Fruit fly (Drosophila melanogaster) whole organism, embryonic: ENCODE results near the gene AP-1sigma.

ENCODE experiments used
- Aef1 ChIP-seq: fragments of 200-800 bp; sonication (Bioruptor generic); IDR thresholded peaks from 3 replicates; pipeline ENCODE4 v1.3.6; 2022; ENCODE audit warnings: missing biosample characterization, missing genetic modification characterization
- Awh ChIP-seq: fragments of 200-800 bp; sonication (Bioruptor generic); IDR thresholded peaks from 2 replicates; pipeline ENCODE4, ENCODE4 v1.3.6; 2022; ENCODE audit warnings: missing biosample characterization, missing genetic modification characterization
- CG10366 ChIP-seq: fragments of 200-800 bp; sonication (Bioruptor generic); IDR thresholded peaks from 2 replicates; pipeline ENCODE4 v1.3.6; 2022; ENCODE audit warnings: missing biosample characterization, missing genetic modification characterization
- CG11456 ChIP-seq: fragments of 200-800 bp; sonication (Bioruptor generic); IDR thresholded peaks from 3 replicates; pipeline ENCODE4 v1.3.6; 2022; ENCODE audit warnings: missing biosample characterization, missing genetic modification characterization
- CG11695 ChIP-seq: fragments of 200-800 bp; sonication (Bioruptor generic); IDR thresholded peaks from 3 replicates; pipeline ENCODE4 v1.3.6; 2022; ENCODE audit warnings: missing biosample characterization, missing genetic modification characterization
- CG12071 ChIP-seq: fragments of 200-800 bp; sonication (Bioruptor generic); optimal IDR thresholded peaks from 3 replicates; lab custom pipeline; 2018; ENCODE audit warnings: missing biosample characterization, mild to moderate bottlenecking, missing genetic modification characterization
- CG12155 ChIP-seq: fragments of 200-800 bp; sonication (Bioruptor generic); optimal IDR thresholded peaks from 3 replicates; lab custom pipeline; 2016; ENCODE audit warnings: missing biosample characterization, missing genetic modification characterization
- CG12391 ChIP-seq: fragments of 200-800 bp; sonication (Bioruptor generic); optimal IDR thresholded peaks from 3 replicates; lab custom pipeline; 2018; ENCODE audit warnings: missing biosample characterization, mild to moderate bottlenecking, missing genetic modification characterization, moderate library complexity
- CG14441 ChIP-seq: fragments of 200-800 bp; sonication (Bioruptor generic); IDR thresholded peaks from 2 replicates; pipeline ENCODE4 v1.3.6; 2022; ENCODE audit warnings: missing biosample characterization, missing genetic modification characterization
- CG14860 ChIP-seq: fragments of 200-800 bp; sonication (Bioruptor generic); IDR thresholded peaks from 3 replicates; pipeline ENCODE4 v1.3.6; 2022; ENCODE audit warnings: missing biosample characterization, missing genetic modification characterization; ENCODE audit not compliant: partially characterized antibody
- CG15696 ChIP-seq: fragments of 200-800 bp; sonication (Bioruptor generic); optimal IDR thresholded peaks from 2 replicates; lab custom pipeline; 2019; ENCODE audit warnings: missing biosample characterization, mild to moderate bottlenecking, missing genetic modification characterization, moderate library complexity
- CG17612 ChIP-seq: fragments of 200-800 bp; sonication (Bioruptor generic); IDR thresholded peaks from 2 replicates; pipeline ENCODE4 v1.3.6; 2022; ENCODE audit warnings: missing biosample characterization, missing genetic modification characterization
- CG17829 ChIP-seq: fragments of 200-800 bp; optimal IDR thresholded peaks from 2 replicates; lab custom pipeline; 2019; ENCODE audit warnings: missing biosample characterization, mild to moderate bottlenecking, missing genetic modification characterization, moderate library complexity
- CG18011 ChIP-seq: fragments of 200-800 bp; sonication (Bioruptor generic); optimal IDR thresholded peaks from 2 replicates; lab custom pipeline; 2017; ENCODE audit warnings: missing biosample characterization, missing genetic modification characterization, mild to moderate bottlenecking, moderate library complexity, missing genotype
- CG43689 ChIP-seq: fragments of 200-800 bp; sonication (Bioruptor generic); IDR thresholded peaks from 2 replicates; pipeline ENCODE4 v1.3.6; 2022; ENCODE audit warnings: missing biosample characterization, missing genetic modification characterization
- CG4404 ChIP-seq: fragments of 200-800 bp; sonication (Bioruptor generic); IDR thresholded peaks from 2 replicates; pipeline ENCODE4 v1.3.6; 2022; ENCODE audit warnings: missing biosample characterization, missing genetic modification characterization
- CG4424 ChIP-seq: fragments of 200-800 bp; sonication (Bioruptor generic); optimal IDR thresholded peaks from 3 replicates; lab custom pipeline; 2016; ENCODE audit warnings: missing biosample characterization, missing genetic modification characterization
- CG4730 ChIP-seq: fragments of 200-800 bp; sonication (Bioruptor generic); IDR thresholded peaks from 2 replicates; pipeline ENCODE4 v1.3.6; 2022; ENCODE audit warnings: missing biosample characterization, missing genetic modification characterization
- CG5245 ChIP-seq: fragments of 200-800 bp; sonication (Bioruptor generic); optimal IDR thresholded peaks from 3 replicates; lab custom pipeline; 2016; ENCODE audit warnings: missing biosample characterization, missing genetic modification characterization
- CG9727 ChIP-seq: fragments of 200-800 bp; sonication (Bioruptor generic); optimal IDR thresholded peaks from 3 replicates; lab custom pipeline; 2017; ENCODE audit warnings: missing biosample characterization, mild to moderate bottlenecking, missing genetic modification characterization
- CG9876 ChIP-seq: fragments of 200-800 bp; sonication (Bioruptor generic); optimal IDR thresholded peaks from 2 replicates; lab custom pipeline; 2016; ENCODE audit warnings: missing biosample characterization, missing genetic modification characterization
- Dek ChIP-seq: fragments of 200-800 bp; sonication (Bioruptor generic); optimal IDR thresholded peaks from 3 replicates; lab custom pipeline; 2019; ENCODE audit warnings: missing biosample characterization, mild to moderate bottlenecking, missing genetic modification characterization, moderate library complexity
- Dref ChIP-seq: fragments of 200-800 bp; sonication (Bioruptor generic); IDR thresholded peaks from 2 replicates; pipeline ENCODE4 v1.3.6; 2022; ENCODE audit warnings: missing biosample characterization, missing genetic modification characterization
- Kr ChIP-seq: fragments of 200-800 bp; sonication (Bioruptor generic); optimal IDR thresholded peaks from 2 replicates; lab custom pipeline; 2017; ENCODE audit warnings: missing biosample characterization, mild to moderate bottlenecking, missing genetic modification characterization
- NFAT ChIP-seq: fragments of 200-800 bp; sonication (Bioruptor generic); IDR thresholded peaks from 2 replicates; pipeline ENCODE4 v1.3.6; 2022; ENCODE audit warnings: missing biosample characterization, missing genetic modification characterization
- Oli ChIP-seq: fragments of 200-800 bp; sonication (Bioruptor generic); optimal IDR thresholded peaks from 2 replicates; lab custom pipeline; 2018; ENCODE audit warnings: missing biosample characterization, mild to moderate bottlenecking, missing genetic modification characterization, moderate library complexity
- TFAM ChIP-seq: fragments of 200-800 bp; sonication (Bioruptor generic); optimal IDR thresholded peaks from 2 replicates; lab custom pipeline; 2017; ENCODE audit warnings: missing biosample characterization, missing genetic modification characterization, inconsistent platforms
- ab ChIP-seq: fragments of 200-800 bp; sonication (Bioruptor generic); optimal IDR thresholded peaks from 2 replicates; lab custom pipeline; 2016; ENCODE audit warnings: missing biosample characterization, missing genetic modification characterization
- bowl ChIP-seq: fragments of 200-800 bp; sonication (Bioruptor generic); IDR thresholded peaks from 2 replicates; pipeline ENCODE4 v1.3.6; 2022; ENCODE audit warnings: missing biosample characterization, missing genetic modification characterization
- cas ChIP-seq: fragments of 200-800 bp; sonication (Bioruptor generic); IDR thresholded peaks from 2 replicates; pipeline ENCODE4 v1.3.6; 2022; ENCODE audit warnings: missing biosample characterization, missing genetic modification characterization
- cato ChIP-seq: fragments of 200-800 bp; sonication (Bioruptor generic); optimal IDR thresholded peaks from 2 replicates; lab custom pipeline; 2016; ENCODE audit warnings: missing biosample characterization, missing genetic modification characterization, borderline replicate concordance
- chif ChIP-seq, 2 experiments: fragments of 200-800 bp; sonication (Bioruptor generic); optimal IDR thresholded peaks; 3 replicates each; lab custom pipeline; 2016; ENCODE audit warnings: missing biosample characterization in 2 of 2, missing genetic modification characterization in 2 of 2
- chinmo ChIP-seq: fragments of 200-800 bp; sonication (Bioruptor generic); IDR thresholded peaks from 4 replicates; pipeline ENCODE4 v1.3.6; 2022; ENCODE audit warnings: missing biosample characterization, missing genetic modification characterization; ENCODE audit not compliant: partially characterized antibody
- fd64A ChIP-seq: fragments of 200-800 bp; sonication (Bioruptor generic); optimal IDR thresholded peaks from 3 replicates; lab custom pipeline; 2018; ENCODE audit warnings: missing biosample characterization, mild to moderate bottlenecking, missing genetic modification characterization
- gce ChIP-seq: fragments of 200-800 bp; sonication (Bioruptor generic); IDR thresholded peaks from 3 replicates; pipeline ENCODE4 v1.3.6; 2022; ENCODE audit warnings: missing biosample characterization, missing genetic modification characterization
- ham ChIP-seq: fragments of 200-800 bp; sonication (Bioruptor generic); IDR thresholded peaks from 2 replicates; pipeline ENCODE4 v1.3.6; 2022; ENCODE audit warnings: missing biosample characterization, missing genetic modification characterization
- insv ChIP-seq, 2 experiments: fragments of 200-800 bp; sonication (Bioruptor generic); optimal IDR thresholded peaks; 3 replicates each; lab custom pipeline; 2016 to 2018; ENCODE audit warnings: missing biosample characterization in 2 of 2, missing genetic modification characterization in 2 of 2
- kni ChIP-seq: fragments of 200-800 bp; sonication (Bioruptor generic); optimal IDR thresholded peaks from 3 replicates; lab custom pipeline; 2017; ENCODE audit warnings: mild to moderate bottlenecking, missing biosample characterization, missing genetic modification reagents, missing genetic modification characterization
- lab ChIP-seq: fragments of 200-800 bp; sonication (Bioruptor generic); optimal IDR thresholded peaks from 3 replicates; lab custom pipeline; 2017; ENCODE audit warnings: missing biosample characterization, missing genetic modification characterization, mild to moderate bottlenecking, moderate library complexity, missing genetic modification reagents
- luna ChIP-seq: fragments of 200-800 bp; sonication (Bioruptor generic); optimal IDR thresholded peaks from 2 replicates; lab custom pipeline; 2016; ENCODE audit warnings: missing biosample characterization, missing genetic modification characterization
- mam ChIP-seq: fragments of 200-800 bp; sonication (Bioruptor generic); optimal IDR thresholded peaks from 3 replicates; lab custom pipeline; 2016; ENCODE audit warnings: missing biosample characterization, missing genetic modification characterization
- mld ChIP-seq: fragments of 200-800 bp; sonication (Bioruptor generic); IDR thresholded peaks from 3 replicates; pipeline ENCODE4 v1.3.6; 2022; ENCODE audit warnings: missing biosample characterization, missing genetic modification characterization; ENCODE audit not compliant: partially characterized antibody
- nom ChIP-seq: fragments of 200-800 bp; sonication (Bioruptor generic); optimal IDR thresholded peaks from 2 replicates; lab custom pipeline; 2017; ENCODE audit warnings: missing biosample characterization, missing genetic modification characterization, mild to moderate bottlenecking, moderate library complexity, missing genetic modification reagents
- otp ChIP-seq: fragments of 200-800 bp; sonication (Bioruptor generic); IDR thresholded peaks from 3 replicates; pipeline ENCODE4, ENCODE4 v1.3.6; 2022; ENCODE audit warnings: missing biosample characterization, missing genetic modification characterization
- pnt ChIP-seq: fragments of 200-800 bp; sonication (Bioruptor generic); optimal IDR thresholded peaks from 3 replicates; lab custom pipeline; 2016; ENCODE audit warnings: missing biosample characterization, missing genetic modification characterization
- psq ChIP-seq: fragments of 200-800 bp; sonication (Bioruptor generic); optimal IDR thresholded peaks from 2 replicates; lab custom pipeline; 2017; ENCODE audit warnings: missing biosample characterization, missing genetic modification characterization
- ranshi ChIP-seq: fragments of 200-800 bp; sonication (Bioruptor generic); IDR thresholded peaks from 2 replicates; pipeline ENCODE4 v1.3.6; 2022; ENCODE audit warnings: missing biosample characterization, missing genetic modification characterization
- unc-4 ChIP-seq: fragments of 200-800 bp; sonication (Bioruptor generic); IDR thresholded peaks from 2 replicates; pipeline ENCODE4 v1.3.6; 2022; ENCODE audit warnings: missing biosample characterization, missing genetic modification characterization; ENCODE audit not compliant: partially characterized antibody
- z ChIP-seq: fragments of 200-800 bp; sonication (Bioruptor generic); IDR thresholded peaks from 3 replicates; pipeline ENCODE4 v1.3.6; 2022; ENCODE audit warnings: missing biosample characterization, missing genetic modification characterization

AP-1sigma gene

DNA sequence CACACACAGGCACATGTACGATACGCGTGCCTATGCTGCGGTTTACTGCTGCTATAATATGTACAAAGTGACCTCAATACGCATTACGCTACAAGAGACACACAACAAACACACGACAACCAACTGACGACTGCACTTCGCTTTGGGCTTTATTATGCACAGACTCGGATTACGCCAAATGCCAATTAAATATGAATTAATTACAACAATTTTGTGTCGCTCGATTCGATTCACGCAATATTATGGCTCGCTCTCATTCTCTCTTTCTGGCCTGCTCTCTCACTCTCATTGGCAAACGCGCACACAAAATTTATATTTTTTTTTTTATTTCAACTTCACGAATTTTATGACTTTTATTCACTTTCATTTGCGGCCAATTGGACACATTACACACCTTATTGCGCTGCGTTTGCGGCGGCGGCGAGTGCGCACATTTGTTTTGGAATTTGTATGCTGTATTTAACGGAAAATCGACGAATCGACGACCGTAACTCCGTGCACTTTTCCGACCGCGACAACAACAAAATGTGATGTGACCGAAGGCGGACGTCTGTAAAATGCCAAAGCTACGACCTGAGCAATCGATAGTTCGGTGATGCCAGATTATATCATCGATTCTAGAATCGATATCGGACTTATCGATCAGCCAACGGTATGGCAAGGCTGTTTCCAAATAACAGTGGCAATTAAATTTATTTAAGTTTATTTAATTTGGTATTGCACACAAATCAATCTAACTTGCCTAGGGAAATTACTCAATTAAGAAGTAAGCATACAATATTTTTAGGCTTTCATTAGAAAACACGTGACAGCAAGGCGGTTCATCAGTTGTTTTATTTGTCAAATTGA, 35.7 kb upstream of the AP-1sigma start, which contains the start of the genes sba and CG31141 (continued):
- TF ChIP-seq CG11695, result no peak
- peak; percentile 47; the same call in 1 of the 3 replicates for TF ChIP-seq CG11456 (GFP tag; lab: Robert Waterston, UW)
- peak; percentile 81 for TF ChIP-seq CG14860 (GFP tag; lab: Robert Waterston, UW)
- TF ChIP-seq gce (GFP tag; lab: Robert Waterston, UW), result no peak
- peak in 1 of 2 experiments; percentile 4 for TF ChIP-seq insv (GFP tag; optimal IDR thresholded peaks at IDR 0.05; lab: Kevin White, UChicago)
- no peak for TF ChIP-seq CG4730 (GFP tag; lab: Robert Waterston, UW)
- peak; percentile 86 for TF ChIP-seq unc-4 (GFP tag; lab: Robert Waterston, UW)
- no peak for TF ChIP-seq CG9727
- TF ChIP-seq chif (GFP tag; optimal IDR thresholded peaks at IDR 0.05; lab: Kevin White, UChicago), result no peak
- no peak for TF ChIP-seq CG4404 (GFP tag; lab: Robert Waterston, UW)
- peak; percentile 29 for TF ChIP-seq CG12391 (tag; lab: Kevin White, UChicago)
- peak; percentile 72; the same call in 2 of the 3 replicates for TF ChIP-seq mld (GFP tag; lab: Robert Waterston, UW)
- TF ChIP-seq chinmo (GFP tag; lab: Robert Waterston, UW), result peak; percentile 54; the same call in 2 of the 4 replicates
- peak; percentile 25; the same call in 1 of the 2 replicates for TF ChIP-seq bowl (GFP tag; lab: Robert Waterston, UW)
- no peak for TF ChIP-seq lab (GFP tag; lab: Kevin White, UChicago)
- no peak for TF ChIP-seq ranshi (GFP tag; lab: Robert Waterston, UW)
- no peak for TF ChIP-seq psq
- TF ChIP-seq fd64A (GFP tag; lab: Kevin White, UChicago), result no peak
- TF ChIP-seq CG9876, result peak; percentile 9
- TF ChIP-seq CG18011 (GFP tag; lab: Kevin White, UChicago), result no peak
- TF ChIP-seq CG12155 (GFP tag; lab: Kevin White, UChicago), result no peak
- no peak for TF ChIP-seq ham (GFP tag; lab: Robert Waterston, UW)
- TF ChIP-seq kni, result peak; percentile 52
- TF ChIP-seq luna (GFP tag; lab: Kevin White, UChicago), result no peak
- no peak for TF ChIP-seq CG43689 (GFP tag; lab: Robert Waterston, UW)
- TF ChIP-seq Awh, result no peak
- peak; percentile 69 for TF ChIP-seq Aef1 (GFP tag; lab: Robert Waterston, UW)
- no peak for TF ChIP-seq cato (GFP tag; lab: Kevin White, UChicago)
- TF ChIP-seq CG12071 (GFP tag; lab: Kevin White, UChicago), result no peak
- no peak for TF ChIP-seq CG14441 (GFP tag; lab: Robert Waterston, UW)
- TF ChIP-seq CG17829 (tag; lab: Kevin White, UChicago), result peak; percentile 3
- TF ChIP-seq Dek (tag; lab: Kevin White, UChicago), result peak; percentile 24
- TF ChIP-seq cas (GFP tag; lab: Robert Waterston, UW), result no peak
- no peak for TF ChIP-seq CG17612 (GFP tag; lab: Robert Waterston, UW)
- no peak for TF ChIP-seq Kr (GFP tag; lab: Kevin White, UChicago)
- TF ChIP-seq otp (GFP tag; lab: Robert Waterston, UW), result no peak
- no peak for TF ChIP-seq ab (GFP tag; lab: Kevin White, UChicago)
- no peak for TF ChIP-seq z (GFP tag; lab: Robert Waterston, UW)
- TF ChIP-seq CG5245 (GFP tag; lab: Kevin White, UChicago), result no peak
- TF ChIP-seq mam (GFP tag; lab: Kevin White, UChicago), result peak; percentile 9
- peak; percentile 2 for TF ChIP-seq CG15696 (tag; lab: Kevin White, UChicago)
- no peak for TF ChIP-seq CG10366 (GFP tag; lab: Robert Waterston, UW)
- TF ChIP-seq pnt (GFP tag; lab: Kevin White, UChicago), result no peak
- peak; percentile 100 for TF ChIP-seq Dref (GFP tag; lab: Robert Waterston, UW)
- no peak for TF ChIP-seq CG4424
- TF ChIP-seq TFAM (GFP tag; lab: Kevin White, UChicago), result peak; percentile 16
- TF ChIP-seq NFAT (GFP tag; lab: Robert Waterston, UW), result 0 out of 2 replicates have a peak, but pooled peaks have one; percentile 20
- peak; percentile 8 for TF ChIP-seq Oli (tag; lab: Kevin White, UChicago)
- peak; percentile 63 for TF ChIP-seq nom
